Fruit fly (Drosophila melanogaster) whole organism, adult: ENCODE results near the gene Gdap1.

Experiments
- CG11617 ChIP-seq: fragments of 200-800 bp; sonication (Bioruptor generic); optimal IDR thresholded peaks from 2 replicates; lab custom pipeline; 2017; ENCODE audit warnings: mild to moderate bottlenecking, missing biosample characterization, missing genetic modification reagents, missing genetic modification characterization
- CG12768 ChIP-seq: fragments of 200-800 bp; sonication (Bioruptor generic); optimal IDR thresholded peaks from 2 replicates; lab custom pipeline; 2017; ENCODE audit warnings: missing biosample characterization, missing genetic modification characterization, mild to moderate bottlenecking, moderate library complexity, missing genetic modification reagents
- CG14711 ChIP-seq: fragments of 200-800 bp; sonication (Bioruptor generic); optimal IDR thresholded peaks from 2 replicates; lab custom pipeline; 2018; ENCODE audit warnings: missing biosample characterization, mild to moderate bottlenecking, missing genetic modification characterization, moderate library complexity
- CG1620 ChIP-seq: fragments of 200-800 bp; sonication (Bioruptor generic); optimal IDR thresholded peaks from 2 replicates; lab custom pipeline; 2016; ENCODE audit warnings: missing biosample characterization, missing genetic modification characterization
- CG33017 ChIP-seq: fragments of 200-800 bp; sonication (Bioruptor generic); optimal IDR thresholded peaks from 2 replicates; lab custom pipeline; 2018; ENCODE audit warnings: missing biosample characterization, mild to moderate bottlenecking, missing genetic modification characterization, moderate library complexity
- CG5204 ChIP-seq: fragments of 200-800 bp; sonication (Bioruptor generic); optimal IDR thresholded peaks from 2 replicates; lab custom pipeline; 2016; ENCODE audit warnings: missing biosample characterization, missing genetic modification characterization
- CG7045 ChIP-seq: fragments of 200-800 bp; sonication (Bioruptor generic); optimal IDR thresholded peaks from 2 replicates; lab custom pipeline; 2017; ENCODE audit warnings: missing biosample characterization, mild to moderate bottlenecking, missing genetic modification characterization
- CG7101 ChIP-seq: fragments of 200-800 bp; sonication (Bioruptor generic); optimal IDR thresholded peaks from 2 replicates; lab custom pipeline; 2018; ENCODE audit warnings: missing biosample characterization, mild to moderate bottlenecking, missing genetic modification characterization, moderate library complexity
- Clk ChIP-seq: fragments of 200-800 bp; sonication (Bioruptor generic); optimal IDR thresholded peaks from 2 replicates; lab custom pipeline; 2017; ENCODE audit warnings: missing biosample characterization, missing genetic modification characterization
- Crg-1 ChIP-seq: fragments of 200-800 bp; sonication (Bioruptor generic); optimal IDR thresholded peaks from 2 replicates; lab custom pipeline; 2016; ENCODE audit warnings: missing biosample characterization, missing genetic modification characterization
- Hr96 ChIP-seq: fragments of 200-800 bp; sonication (Bioruptor generic); optimal IDR thresholded peaks from 2 replicates; lab custom pipeline; 2016; ENCODE audit warnings: missing biosample characterization, missing genetic modification characterization
- Mnt ChIP-seq: fragments of 200-800 bp; sonication (Bioruptor generic); optimal IDR thresholded peaks from 2 replicates; lab custom pipeline; 2016; ENCODE audit warnings: missing biosample characterization, mild to moderate bottlenecking, missing genetic modification characterization
- bab1 ChIP-seq: fragments of 200-800 bp; sonication (Bioruptor generic); optimal IDR thresholded peaks from 3 replicates; lab custom pipeline; 2019; ENCODE audit warnings: missing biosample characterization, mild to moderate bottlenecking, missing genetic modification characterization, moderate library complexity
- cic ChIP-seq: fragments of 200-800 bp; sonication (Bioruptor generic); optimal IDR thresholded peaks from 2 replicates; lab custom pipeline; 2017; ENCODE audit warnings: missing biosample characterization, mild to moderate bottlenecking, missing genetic modification characterization, moderate library complexity
- cnc ChIP-seq, 2 experiments: fragments of >200 bp; optimal IDR thresholded peaks; 2 replicates each; lab custom pipeline; 2017
- kay ChIP-seq: fragments of 200-800 bp; sonication (Bioruptor generic); peaks from one replicate; lab custom pipeline; 2016; ENCODE audit warnings: missing biosample characterization, missing genetic modification characterization, borderline replicate concordance
- ovo ChIP-seq: fragments of 200-800 bp; sonication (Bioruptor generic); optimal IDR thresholded peaks from 2 replicates; lab custom pipeline; 2016; ENCODE audit warnings: missing biosample characterization, missing genetic modification characterization
- pad ChIP-seq: fragments of 200-800 bp; sonication (Bioruptor generic); optimal IDR thresholded peaks from 3 replicates; lab custom pipeline; 2017; ENCODE audit warnings: missing biosample characterization, missing genetic modification characterization, mild to moderate bottlenecking, moderate library complexity, missing genetic modification reagents
- tj ChIP-seq: fragments of 200-800 bp; sonication (Bioruptor generic); optimal IDR thresholded peaks from 3 replicates; lab custom pipeline; 2017; ENCODE audit warnings: missing biosample characterization, mild to moderate bottlenecking, missing genetic modification characterization, moderate library complexity
- toe ChIP-seq: fragments of 200-800 bp; sonication (Bioruptor generic); optimal IDR thresholded peaks from 2 replicates; lab custom pipeline; 2016; ENCODE audit warnings: missing biosample characterization, missing genetic modification characterization

The Gdap1 gene

DNA sequence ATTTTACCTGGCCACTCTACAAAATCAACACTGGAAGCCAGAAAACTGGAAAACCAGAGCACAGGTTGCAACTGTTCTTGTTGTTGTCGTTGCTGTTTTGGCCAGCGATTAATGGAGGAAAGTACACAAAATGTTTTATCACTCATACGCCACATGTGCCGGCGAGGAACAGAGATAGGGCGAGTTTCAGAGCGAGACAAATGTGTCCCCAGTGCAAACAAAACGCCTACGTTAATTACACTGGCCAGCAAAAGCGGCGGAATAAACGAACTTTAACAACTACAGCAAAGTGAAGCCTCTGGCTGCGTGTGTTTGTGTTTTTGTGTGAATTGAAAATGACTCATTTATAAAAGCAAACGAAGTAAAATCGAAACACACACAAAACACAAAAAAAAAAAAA is 38.4 kb downstream of the Gdap1 start:
- TF ChIP-seq Hr96 (no peak), cic (peak; percentile 39), CG7101 (no peak), CG11617 (GFP tag; lab: Kevin White, UChicago) (no peak), CG7045 (GFP tag; lab: Kevin White, UChicago) (no peak), tj (GFP tag; lab: Kevin White, UChicago) (peak; percentile 40), cnc (optimal IDR thresholded peaks at IDR 0.05; lab: Kevin White, UChicago) (no peak), ovo (GFP tag; lab: Kevin White, UChicago) (no peak), CG33017 (tag; lab: Kevin White, UChicago) (no peak), pad (GFP tag; lab: Kevin White, UChicago) (no peak), CG14711 (tag; lab: Kevin White, UChicago) (no peak), CG1620 (GFP tag; lab: Kevin White, UChicago) (no peak), Clk (GFP tag; lab: Kevin White, UChicago) (no peak), toe (no peak), bab1 (no peak), CG5204 (no peak), CG12768 (GFP tag; lab: Kevin White, UChicago) (peak; percentile 51), Mnt (GFP tag; lab: Kevin White, UChicago) (peak; percentile 15), Crg-1 (GFP tag; lab: Kevin White, UChicago) (no peak), kay (GFP tag; lab: Kevin White, UChicago) (no peak)

DNA sequence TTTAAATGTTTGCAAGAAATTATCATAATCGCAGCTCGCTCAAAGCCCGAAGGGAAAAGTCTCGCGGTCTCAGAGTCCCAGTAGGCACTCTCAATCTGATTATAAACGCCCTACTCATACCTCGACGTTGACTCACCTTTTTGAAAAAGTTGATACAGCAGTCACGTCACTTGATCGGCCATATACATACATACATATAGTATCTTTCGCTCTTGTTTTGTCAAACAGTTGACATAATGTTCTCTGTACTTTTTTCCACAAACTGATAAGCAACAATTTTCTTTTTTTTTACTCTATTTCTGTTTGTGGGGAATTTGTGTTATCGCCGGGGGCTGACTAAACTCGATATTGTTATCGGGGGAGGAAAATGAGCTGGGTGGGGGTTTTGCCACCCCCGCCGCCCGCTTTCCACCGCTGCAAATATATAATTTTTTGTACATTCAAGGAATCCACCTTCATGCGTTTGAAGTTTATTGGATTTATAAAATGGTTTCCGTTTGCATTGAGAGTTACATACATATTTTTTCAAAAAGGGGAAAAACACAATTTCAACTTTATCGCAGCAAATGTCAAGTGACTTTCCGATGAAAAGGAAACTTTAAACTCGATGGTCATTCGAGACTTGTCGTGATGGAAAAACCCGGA is 39.3 kb downstream of the Gdap1 start:
- peak; percentile 79 for TF ChIP-seq kay (GFP tag; lab: Kevin White, UChicago)
- TF ChIP-seq pad (GFP tag; lab: Kevin White, UChicago), result no peak
- no peak for TF ChIP-seq ovo (GFP tag; lab: Kevin White, UChicago)
- TF ChIP-seq CG12768 (GFP tag; lab: Kevin White, UChicago), result peak; percentile 34
- peak; percentile 7 for TF ChIP-seq CG7101
- TF ChIP-seq cnc (optimal IDR thresholded peaks at IDR 0.05; lab: Kevin White, UChicago), result no peak
- no peak for TF ChIP-seq Crg-1 (GFP tag; lab: Kevin White, UChicago)
- TF ChIP-seq cic, result peak; percentile 59
- no peak for TF ChIP-seq bab1
- TF ChIP-seq CG1620 (GFP tag; lab: Kevin White, UChicago), result no peak
- no peak for TF ChIP-seq CG7045 (GFP tag; lab: Kevin White, UChicago)
- no peak for TF ChIP-seq Clk (GFP tag; lab: Kevin White, UChicago)
- no peak for TF ChIP-seq CG5204

DNA sequence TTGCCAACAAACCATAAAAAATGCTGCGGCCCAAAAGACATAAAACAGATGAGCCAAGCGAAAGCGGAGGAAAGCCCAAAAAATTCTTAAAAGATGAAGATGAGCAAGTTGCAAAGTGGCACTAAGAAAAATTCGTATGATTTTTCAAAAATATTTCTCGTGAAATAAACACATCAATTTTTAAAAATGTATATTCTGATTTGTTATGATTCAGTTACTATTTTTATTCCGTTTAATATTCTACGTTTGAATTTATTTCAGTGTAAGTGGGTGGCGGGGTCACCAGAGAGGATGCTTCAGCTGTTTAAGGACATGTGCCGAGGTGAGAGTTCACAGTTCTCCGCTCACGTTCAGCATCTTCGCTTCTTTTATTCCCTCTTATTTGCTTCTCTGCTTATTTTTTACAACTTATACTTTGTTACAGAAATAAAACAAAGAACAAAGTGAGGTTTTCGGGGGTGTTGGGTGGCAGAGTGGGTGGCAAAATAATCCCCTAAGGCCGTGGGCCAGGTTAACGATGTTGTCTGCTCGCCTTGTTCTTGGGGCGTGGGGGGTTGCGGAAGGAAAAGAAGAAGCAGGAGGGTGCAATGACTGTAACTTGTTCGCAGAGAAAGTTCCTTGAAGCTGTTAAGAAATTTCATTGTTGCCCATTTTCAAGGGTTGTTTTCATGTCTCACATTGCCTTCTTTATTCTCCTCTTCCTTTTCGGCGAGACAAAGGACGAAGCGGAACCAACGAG is 40.7 kb downstream of the Gdap1 start:
- TF ChIP-seq tj (GFP tag; lab: Kevin White, UChicago) (no peak), cic (no peak), bab1 (no peak), Mnt (GFP tag; lab: Kevin White, UChicago) (no peak), CG33017 (tag; lab: Kevin White, UChicago) (no peak), Hr96 (no peak), Crg-1 (GFP tag; lab: Kevin White, UChicago) (no peak), toe (no peak), CG5204 (no peak), CG1620 (GFP tag; lab: Kevin White, UChicago) (no peak), Clk (GFP tag; lab: Kevin White, UChicago) (no peak), cnc (optimal IDR thresholded peaks at IDR 0.05; lab: Kevin White, UChicago) (no peak), kay (GFP tag; lab: Kevin White, UChicago) (no peak), CG11617 (GFP tag; lab: Kevin White, UChicago) (no peak), CG14711 (tag; lab: Kevin White, UChicago) (no peak), CG7101 (no peak), CG7045 (GFP tag; lab: Kevin White, UChicago) (no peak)

DNA sequence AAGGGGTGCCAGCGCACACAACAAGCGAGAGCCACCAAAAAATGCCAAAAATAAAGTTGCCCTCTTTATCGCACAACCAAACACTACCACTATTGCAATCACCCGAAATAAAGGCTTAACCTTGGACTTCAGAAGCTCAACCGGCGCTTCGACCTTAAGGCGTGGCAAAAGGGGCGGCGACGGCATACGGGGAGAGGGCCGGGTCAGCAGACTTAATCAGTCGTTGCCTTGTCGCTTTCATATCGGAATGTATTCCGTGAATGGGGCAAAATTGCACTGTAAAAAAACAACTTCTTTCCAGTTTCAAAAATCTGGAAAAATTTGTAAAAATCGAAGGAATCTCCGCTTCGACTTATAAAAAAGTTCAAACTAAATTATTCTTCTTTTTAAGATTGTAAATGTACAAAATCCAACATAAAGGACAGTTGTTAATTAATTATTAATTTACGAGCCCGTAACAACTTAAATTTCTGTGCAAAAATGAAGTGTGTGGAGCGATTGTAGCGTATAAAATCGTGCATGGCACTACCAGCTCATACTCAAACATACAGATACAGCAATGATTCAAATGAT is 41.3 kb downstream of the Gdap1 start:
- TF ChIP-seq CG7101, result no peak
- no peak for TF ChIP-seq CG5204
- no peak for TF ChIP-seq CG12768 (GFP tag; lab: Kevin White, UChicago)
- no peak for TF ChIP-seq ovo (GFP tag; lab: Kevin White, UChicago)
- TF ChIP-seq kay (GFP tag; lab: Kevin White, UChicago), result no peak
- no peak for TF ChIP-seq CG14711 (tag; lab: Kevin White, UChicago)
- TF ChIP-seq Clk (GFP tag; lab: Kevin White, UChicago), result no peak
- no peak for TF ChIP-seq pad (GFP tag; lab: Kevin White, UChicago)
- no peak for TF ChIP-seq Crg-1 (GFP tag; lab: Kevin White, UChicago)
- TF ChIP-seq CG33017 (tag; lab: Kevin White, UChicago), result no peak
- no peak for TF ChIP-seq CG7045 (GFP tag; lab: Kevin White, UChicago)
- no peak for TF ChIP-seq Mnt (GFP tag; lab: Kevin White, UChicago)
- TF ChIP-seq cic, result no peak
- TF ChIP-seq CG11617 (GFP tag; lab: Kevin White, UChicago), result no peak
- no peak for TF ChIP-seq cnc (optimal IDR thresholded peaks at IDR 0.05; lab: Kevin White, UChicago)
- TF ChIP-seq Hr96, result no peak
- no peak for TF ChIP-seq tj (GFP tag; lab: Kevin White, UChicago)
- no peak for TF ChIP-seq bab1
- TF ChIP-seq CG1620 (GFP tag; lab: Kevin White, UChicago), result no peak

DNA sequence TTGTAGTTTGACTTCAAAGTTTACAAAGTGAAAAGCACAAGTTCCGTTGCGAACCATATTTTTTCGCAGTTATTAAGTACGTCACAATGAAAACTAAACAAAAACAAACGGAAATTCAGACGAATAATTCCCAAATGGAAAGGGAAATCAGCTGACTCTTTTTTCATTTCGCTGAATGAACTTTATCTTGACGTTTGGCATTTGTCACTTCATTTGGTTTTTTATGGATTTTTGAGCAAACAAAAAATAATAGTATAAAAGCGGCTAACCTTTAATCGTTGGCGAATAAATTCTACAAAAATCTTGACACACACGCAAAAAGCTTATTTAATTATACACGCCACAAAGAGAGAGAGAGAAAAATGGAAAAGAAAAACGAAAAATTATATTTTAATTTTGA is 41.9 kb downstream of the Gdap1 start:
- TF ChIP-seq Crg-1 (GFP tag; lab: Kevin White, UChicago) (no peak), Hr96 (no peak), kay (GFP tag; lab: Kevin White, UChicago) (peak; percentile 95)
